Worm (Caenorhabditis elegans) whole organism, L4 larva: ENCODE data around the gene glb-15.

Experiments used
- D1046.2 ChIP-seq: fragments of 200-800 bp; sonication (Bioruptor generic); IDR thresholded peaks from 2 replicates; pipeline ENCODE4 v1.3.6; 2022; ENCODE audit warnings: missing genetic modification characterization, missing compliant biosample characterization
- F26F4.8 ChIP-seq: fragments of 200-800 bp; sonication (Bioruptor generic); conservative IDR thresholded peaks from 2 replicates; pipeline ENCODE4 v1.3.6; 2022; ENCODE audit warnings: missing genetic modification characterization, missing compliant biosample characterization
- F37D6.2 ChIP-seq: sonication (generic microtip); optimal IDR thresholded peaks from 2 replicates; lab custom pipeline; 2016; ENCODE audit warnings: mild to moderate bottlenecking, missing genetic modification characterization, missing compliant biosample characterization
- F44E2.7 ChIP-seq: fragments of 200-800 bp; sonication (Bioruptor generic); IDR thresholded peaks from 2 replicates; pipeline ENCODE4 v2.1.2; 2022; ENCODE audit warnings: missing genetic modification characterization, missing compliant biosample characterization
- F49E8.2 ChIP-seq: sonication (generic microtip); optimal IDR thresholded peaks from 2 replicates; lab custom pipeline; 2016; ENCODE audit warnings: missing compliant biosample characterization, mild to moderate bottlenecking, missing genetic modification characterization, borderline replicate concordance
- T20F7.1 ChIP-seq: fragments of 200-800 bp; sonication (Bioruptor generic); optimal IDR thresholded peaks from 2 replicates; lab custom pipeline; 2018; ENCODE audit warnings: mild to moderate bottlenecking, missing genetic modification characterization, missing compliant biosample characterization
- T26A8.4 ChIP-seq: fragments of 200-800 bp; sonication (Bioruptor generic); IDR thresholded peaks from 2 replicates; pipeline ENCODE4 v1.3.6; 2022; ENCODE audit warnings: missing genetic modification characterization, missing compliant biosample characterization
- Y105C5A.15 ChIP-seq: fragments of 200-800 bp; sonication (Bioruptor generic); IDR thresholded peaks from 2 replicates; pipeline ENCODE4 v1.3.6; 2022; ENCODE audit warnings: missing genetic modification characterization, missing compliant biosample characterization
- aha-1 ChIP-seq: fragments of 150-350 bp; peaks from one replicate; lab custom pipeline; 2014; ENCODE audit warnings: missing biosample characterization, missing genetic modification characterization
- arid-1 ChIP-seq: fragments of 200-800 bp; sonication (Bioruptor generic); conservative IDR thresholded peaks from 2 replicates; pipeline ENCODE4 v1.3.6; 2022; ENCODE audit warnings: missing genetic modification reagents, missing genetic modification characterization, missing compliant biosample characterization
- ceh-20 ChIP-seq: fragments of 200-800 bp; sonication (Bioruptor generic); IDR thresholded peaks from 2 replicates; pipeline ENCODE4 v1.3.6; 2022; ENCODE audit warnings: missing genetic modification reagents, missing genetic modification characterization, missing compliant biosample characterization
- ceh-32 ChIP-seq: sonication (generic microtip); optimal IDR thresholded peaks from 2 replicates; lab custom pipeline; 2016; ENCODE audit warnings: mild to moderate bottlenecking, missing genetic modification characterization, missing compliant biosample characterization; ENCODE audit not compliant: poor library complexity
- ceh-44 ChIP-seq: fragments of 200-800 bp; sonication (Bioruptor generic); IDR thresholded peaks from 2 replicates; pipeline ENCODE4 v1.3.6; 2022; ENCODE audit warnings: missing genetic modification reagents, missing genetic modification characterization, missing compliant biosample characterization
- ceh-62 ChIP-seq: sonication (generic microtip); optimal IDR thresholded peaks from 2 replicates; lab custom pipeline; 2017; ENCODE audit warnings: missing biosample characterization, missing genetic modification characterization
- cey-2 ChIP-seq: sonication (generic microtip); optimal IDR thresholded peaks from 3 replicates; lab custom pipeline; 2017; ENCODE audit warnings: missing genetic modification characterization, mild to moderate bottlenecking, missing compliant biosample characterization, antibody characterized with exemption, borderline replicate concordance; ENCODE audit not compliant: insufficient read depth
- ctbp-1 ChIP-seq: fragments of 200-800 bp; sonication (Bioruptor generic); IDR thresholded peaks from 2 replicates; pipeline ENCODE4 v1.3.6; 2022; ENCODE audit warnings: missing genetic modification reagents, missing genetic modification characterization, missing compliant biosample characterization
- daf-12 ChIP-seq: fragments of 150-350 bp; optimal IDR thresholded peaks from 2 replicates; lab custom pipeline; 2014; ENCODE audit warnings: missing biosample characterization, missing genetic modification reagents, missing genetic modification characterization
- daf-19 ChIP-seq: fragments of 200-800 bp; sonication (Bioruptor generic); conservative IDR thresholded peaks from 2 replicates; pipeline ENCODE4 v1.3.6; 2022; ENCODE audit warnings: missing genetic modification characterization, missing compliant biosample characterization
- dmd-6 ChIP-seq: fragments of 200-800 bp; sonication (Bioruptor generic); IDR thresholded peaks from 2 replicates; pipeline ENCODE4 v1.3.6; 2022; ENCODE audit warnings: missing genetic modification reagents, missing genetic modification characterization, missing compliant biosample characterization
- dpl-1 ChIP-seq: fragments of 150-350 bp; optimal IDR thresholded peaks from 2 replicates; lab custom pipeline; 2014; ENCODE audit warnings: missing biosample characterization, missing genetic modification reagents, missing genetic modification characterization
- duxl-1 ChIP-seq: sonication (generic microtip); optimal IDR thresholded peaks from 2 replicates; lab custom pipeline; 2016; ENCODE audit warnings: mild to moderate bottlenecking, missing genetic modification characterization, moderate library complexity, missing compliant biosample characterization; ENCODE audit not compliant: poor library complexity
- lin-13 ChIP-seq: fragments of 150-350 bp; optimal IDR thresholded peaks from 2 replicates; lab custom pipeline; 2014; ENCODE audit warnings: missing biosample characterization, missing genetic modification reagents, missing genetic modification characterization
- lin-15B ChIP-seq: fragments of 150-350 bp; sonication (generic microtip); optimal IDR thresholded peaks from 3 replicates; lab custom pipeline; 2014; ENCODE audit warnings: missing biosample characterization, missing genetic modification characterization
- lin-38 ChIP-seq: fragments of 200-800 bp; sonication (Bioruptor generic); IDR thresholded peaks from 2 replicates; pipeline ENCODE4 v1.3.6; 2022; ENCODE audit warnings: missing genetic modification reagents, missing genetic modification characterization, missing compliant biosample characterization
- lin-39 ChIP-seq: fragments of 150-350 bp; optimal IDR thresholded peaks from 2 replicates; lab custom pipeline; 2014; ENCODE audit warnings: missing biosample characterization, missing genetic modification reagents, missing genetic modification characterization
- lir-3 ChIP-seq: sonication (generic microtip); optimal IDR thresholded peaks from 2 replicates; lab custom pipeline; 2016; ENCODE audit warnings: mild to moderate bottlenecking, missing genetic modification characterization, missing compliant biosample characterization
- lsy-2 ChIP-seq, 2 experiments: fragments of 150-350 bp in 1 of 2; sonication (generic microtip) in 1 of 2; optimal IDR thresholded peaks; 2 replicates each; lab custom pipeline; 2014 to 2017; ENCODE audit warnings: missing biosample characterization in 2 of 2, missing genetic modification characterization in 2 of 2
- madf-9 ChIP-seq: fragments of 200-800 bp; sonication (Bioruptor generic); conservative IDR thresholded peaks from 2 replicates; pipeline ENCODE4 v1.3.6; 2022; ENCODE audit warnings: missing genetic modification reagents, missing genetic modification characterization, missing compliant biosample characterization
- mdl-1 ChIP-seq, 2 experiments: fragments of 150-350 bp in 1 of 2; sonication (generic microtip) in 1 of 2; optimal IDR thresholded peaks; 2 replicates each; lab custom pipeline; 2014 to 2017; ENCODE audit warnings: missing biosample characterization in 2 of 2, missing genetic modification characterization in 2 of 2
- mdt-29 ChIP-seq: fragments of 200-800 bp; sonication (Bioruptor generic); IDR thresholded peaks from 2 replicates; pipeline ENCODE4 v1.3.6; 2022; ENCODE audit warnings: missing genetic modification reagents, missing genetic modification characterization, missing compliant biosample characterization
- mes-2 ChIP-seq: sonication (generic microtip); optimal IDR thresholded peaks from 2 replicates; lab custom pipeline; 2016; ENCODE audit warnings: missing genotype, mild to moderate bottlenecking, missing genetic modification characterization, missing compliant biosample characterization; ENCODE audit not compliant: poor library complexity, severe bottlenecking
- mxl-3 ChIP-seq: fragments of 200-800 bp; sonication (Bioruptor generic); optimal IDR thresholded peaks from 2 replicates; lab custom pipeline; 2018; ENCODE audit warnings: mild to moderate bottlenecking, missing genetic modification characterization, missing compliant biosample characterization
- nhr-111 ChIP-seq: fragments of 200-800 bp; sonication (Bioruptor generic); optimal IDR thresholded peaks from 2 replicates; lab custom pipeline; 2018; ENCODE audit warnings: mild to moderate bottlenecking, missing genetic modification characterization, missing compliant biosample characterization
- nhr-237 ChIP-seq: sonication (generic microtip); optimal IDR thresholded peaks from 2 replicates; lab custom pipeline; 2017; ENCODE audit warnings: missing biosample characterization, missing genetic modification characterization
- nhr-28 ChIP-seq: fragments of 150-350 bp; optimal IDR thresholded peaks from 2 replicates; lab custom pipeline; 2014; ENCODE audit warnings: missing biosample characterization, missing genetic modification characterization
- nhr-41 ChIP-seq: fragments of 200-800 bp; sonication (Bioruptor generic); IDR thresholded peaks from 2 replicates; pipeline ENCODE4 v1.3.6; 2022; ENCODE audit warnings: missing genetic modification reagents, missing genetic modification characterization, missing compliant biosample characterization
- nhr-42 ChIP-seq: fragments of 200-800 bp; sonication (Bioruptor generic); IDR thresholded peaks from 2 replicates; pipeline ENCODE4 v1.3.6; 2022; ENCODE audit warnings: missing genetic modification characterization, missing compliant biosample characterization
- nhr-6 ChIP-seq: fragments of 150-350 bp; optimal IDR thresholded peaks from 2 replicates; lab custom pipeline; 2014; ENCODE audit warnings: missing biosample characterization, missing genetic modification characterization
- pha-4 ChIP-seq, 2 experiments: fragments of 150-350 bp in 1 of 2; fragments of 200-800 bp in 1 of 2; sonication (Bioruptor generic) in 1 of 2; IDR thresholded peaks in 1 of 2; optimal IDR thresholded peaks in 1 of 2; 2 replicates each; pipeline versions ENCODE4 v1.3.6 to Lab custom; 2014 to 2022; ENCODE audit warnings: missing genetic modification characterization in 2 of 2, missing genetic modification reagents in 2 of 2, missing biosample characterization in 1 of 2, missing compliant biosample characterization in 1 of 2
- pqm-1 ChIP-seq: sonication (generic microtip); optimal IDR thresholded peaks from 2 replicates; lab custom pipeline; 2017; ENCODE audit warnings: missing biosample characterization, missing genetic modification characterization
- spr-3 ChIP-seq: fragments of 200-800 bp; sonication (Bioruptor generic); optimal IDR thresholded peaks from 2 replicates; lab custom pipeline; 2018; ENCODE audit warnings: mild to moderate bottlenecking, missing genetic modification characterization, missing compliant biosample characterization
- tag-97 ChIP-seq: fragments of 200-800 bp; sonication (Bioruptor generic); IDR thresholded peaks from 2 replicates; pipeline ENCODE4 v1.3.6; 2022; ENCODE audit warnings: missing genetic modification characterization, missing compliant biosample characterization
- tra-1 ChIP-seq: fragments of 200-800 bp; sonication (Bioruptor generic); IDR thresholded peaks from 2 replicates; pipeline ENCODE4 v1.3.6; 2022; ENCODE audit warnings: missing genetic modification reagents, missing genetic modification characterization, missing compliant biosample characterization
- zfp-2 ChIP-seq: sonication (generic microtip); optimal IDR thresholded peaks from 2 replicates; lab custom pipeline; 2016; ENCODE audit warnings: mild to moderate bottlenecking, missing genetic modification characterization, missing compliant biosample characterization
- zip-11 ChIP-seq: fragments of 200-800 bp; sonication (Bioruptor generic); IDR thresholded peaks from 2 replicates; pipeline ENCODE4 v1.3.6; 2022; ENCODE audit warnings: missing genetic modification characterization, missing compliant biosample characterization
- zip-2 ChIP-seq: fragments of 150-350 bp; optimal IDR thresholded peaks from 2 replicates; lab custom pipeline; 2014; ENCODE audit warnings: missing biosample characterization, missing genetic modification characterization
- ztf-7 ChIP-seq: fragments of 150-350 bp; optimal IDR thresholded peaks from 2 replicates; lab custom pipeline; 2014; ENCODE audit warnings: missing biosample characterization, missing genetic modification characterization

The glb-15 gene

DNA sequence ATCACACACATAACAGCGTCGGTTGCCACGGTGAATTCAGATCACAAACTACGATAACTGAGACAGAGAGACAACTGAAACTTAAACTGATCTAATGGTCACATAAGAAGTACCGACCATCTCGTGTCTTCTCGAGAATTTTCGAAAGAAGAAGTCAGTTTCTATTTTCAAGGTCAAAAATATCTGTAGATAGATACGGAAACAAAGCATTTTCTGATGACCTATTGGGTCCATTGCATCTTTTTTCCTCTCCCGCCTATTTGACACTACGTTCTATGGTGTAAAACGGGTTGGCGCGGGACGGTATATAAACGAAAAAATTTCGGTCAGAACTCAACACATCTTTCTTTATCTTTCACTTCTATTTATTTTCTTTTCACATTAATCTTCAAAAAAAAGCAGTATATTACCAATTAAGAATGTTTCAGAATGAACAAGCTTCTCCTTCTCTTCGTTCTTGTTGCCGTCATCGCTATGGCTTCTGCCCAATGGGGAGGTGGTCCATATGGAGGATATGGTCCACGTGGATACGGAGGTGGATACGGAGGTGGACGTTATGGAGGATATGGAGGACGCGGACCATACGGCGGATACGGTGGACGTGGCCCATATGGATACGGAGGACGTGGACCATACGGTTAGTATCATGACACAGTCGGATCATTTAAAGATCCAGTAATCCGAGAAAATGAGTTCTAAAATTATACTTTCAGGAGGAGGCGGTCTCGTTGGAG lies 2.0 kb downstream of the glb-15 start, which contains the start of gene nlp-24 (continued):
- TF ChIP-seq F37D6.2 (tag; lab: Kevin White, UChicago) (no peak), nhr-28 (tag; lab: Kevin White, UChicago) (peak; percentile 40), lin-38 (no peak), ceh-62 (tag; lab: Kevin White, UChicago) (no peak), nhr-41 (no peak), zfp-2 (tag; lab: Kevin White, UChicago) (no peak), daf-12 (tag; lab: Kevin White, UChicago) (no peak), F49E8.2 (tag; lab: Kevin White, UChicago) (no peak), T20F7.1 (GFP tag; lab: Kevin White, UChicago) (no peak), Y105C5A.15 (GFP tag; lab: Robert Waterston, UW) (no peak), pha-4 (GFP tag; IDR thresholded peaks at IDR 0.05; lab: Robert Waterston, UW) (no peak), pha-4 (tag; optimal IDR thresholded peaks at IDR 0.05; lab: Kevin White, UChicago) (no peak), dmd-6 (peak; percentile 45), F44E2.7 (no peak), nhr-42 (GFP tag; lab: Robert Waterston, UW) (peak; percentile 37; the same call in 1 of the 2 replicates), ztf-7 (tag; lab: Kevin White, UChicago) (no peak), F26F4.8 (no peak), zip-11 (no peak), lsy-2 (tag; optimal IDR thresholded peaks at IDR 0.05; lab: Kevin White, UChicago) (peak in 1 of 2 experiments; percentile 4), nhr-237 (tag; lab: Kevin White, UChicago) (no peak), lin-15B (tag; lab: Kevin White, UChicago) (no peak), ceh-20 (GFP tag; lab: Robert Waterston, UW) (no peak), nhr-6 (tag; lab: Kevin White, UChicago) (no peak), zip-2 (tag; lab: Kevin White, UChicago) (no peak), nhr-111 (GFP tag; lab: Kevin White, UChicago) (no peak), arid-1 (GFP tag; lab: Robert Waterston, UW) (no peak), aha-1 (tag; lab: Kevin White, UChicago) (no peak), tag-97 (no peak), mes-2 (tag; lab: Kevin White, UChicago) (peak; percentile 14), ctbp-1 (GFP tag; lab: Robert Waterston, UW) (no peak), mdt-29 (GFP tag; lab: Robert Waterston, UW) (no peak; the same call in 1 of the 2 replicates), madf-9 (GFP tag; lab: Robert Waterston, UW) (no peak), daf-19 (GFP tag; lab: Robert Waterston, UW) (no peak), dpl-1 (GFP tag; lab: Kevin White, UChicago) (no peak), cey-2 (tag; lab: Kevin White, UChicago) (no peak), lin-13 (GFP tag; lab: Kevin White, UChicago) (no peak), tra-1 (GFP tag; lab: Robert Waterston, UW) (no peak), pqm-1 (tag; lab: Kevin White, UChicago) (no peak), ceh-44 (GFP tag; lab: Robert Waterston, UW) (no peak), D1046.2 (no peak), lin-39 (tag; lab: Kevin White, UChicago) (no peak), mxl-3 (GFP tag; lab: Kevin White, UChicago) (no peak), lir-3 (tag; lab: Kevin White, UChicago) (no peak), mdl-1 (tag; optimal IDR thresholded peaks at IDR 0.05; lab: Kevin White, UChicago) (no peak), spr-3 (no peak), duxl-1 (tag; lab: Kevin White, UChicago) (no peak), T26A8.4 (GFP tag; lab: Robert Waterston, UW) (no peak; the same call in 1 of the 2 replicates), ceh-32 (tag; lab: Kevin White, UChicago) (no peak)
